Fruit fly (Drosophila melanogaster) whole organism, embryonic: ENCODE results near the gene CG13131.
A peak's percentile ranks its signal among the peaks of the same experiment; 100 is the strongest.

Source experiments
- Adf1 ChIP-seq: fragments of 200-800 bp; sonication (Bioruptor generic); IDR thresholded peaks from 2 replicates; pipeline ENCODE4 v1.3.6; 2022; ENCODE audit warnings: missing biosample characterization, missing genetic modification characterization
- Asciz ChIP-seq: fragments of 200-800 bp; sonication (Bioruptor generic); optimal IDR thresholded peaks from 2 replicates; lab custom pipeline; 2017; ENCODE audit warnings: missing biosample characterization, mild to moderate bottlenecking, missing genetic modification characterization, missing genetic modification reagents
- B-H1 ChIP-seq: fragments of 200-800 bp; sonication (Bioruptor generic); IDR thresholded peaks from 3 replicates; pipeline ENCODE4 v1.3.6; 2022; ENCODE audit warnings: missing biosample characterization, missing genetic modification characterization
- Bgb ChIP-seq: fragments of 200-800 bp; sonication (Bioruptor generic); IDR thresholded peaks from 2 replicates; pipeline ENCODE4 v1.3.6; 2022; ENCODE audit warnings: missing biosample characterization, missing genetic modification characterization; ENCODE audit not compliant: partially characterized antibody
- CG10959 ChIP-seq: fragments of 200-800 bp; sonication (Bioruptor generic); IDR thresholded peaks from 2 replicates; pipeline ENCODE4 v1.3.6; 2022; ENCODE audit warnings: missing biosample characterization, missing genetic modification characterization
- CG12155 ChIP-seq: fragments of 200-800 bp; sonication (Bioruptor generic); optimal IDR thresholded peaks from 3 replicates; lab custom pipeline; 2016; ENCODE audit warnings: missing biosample characterization, missing genetic modification characterization
- CG12391 ChIP-seq: fragments of 200-800 bp; sonication (Bioruptor generic); optimal IDR thresholded peaks from 3 replicates; lab custom pipeline; 2018; ENCODE audit warnings: missing biosample characterization, mild to moderate bottlenecking, missing genetic modification characterization, moderate library complexity
- CG14860 ChIP-seq: fragments of 200-800 bp; sonication (Bioruptor generic); IDR thresholded peaks from 3 replicates; pipeline ENCODE4 v1.3.6; 2022; ENCODE audit warnings: missing biosample characterization, missing genetic modification characterization; ENCODE audit not compliant: partially characterized antibody
- CG14965 ChIP-seq: fragments of 200-800 bp; sonication (Bioruptor generic); optimal IDR thresholded peaks from 2 replicates; lab custom pipeline; 2016; ENCODE audit warnings: missing biosample characterization, missing genetic modification characterization, borderline replicate concordance
- CG15696 ChIP-seq: fragments of 200-800 bp; sonication (Bioruptor generic); optimal IDR thresholded peaks from 2 replicates; lab custom pipeline; 2019; ENCODE audit warnings: missing biosample characterization, mild to moderate bottlenecking, missing genetic modification characterization, moderate library complexity
- CG17328 ChIP-seq: fragments of 200-800 bp; sonication (Bioruptor generic); IDR thresholded peaks from 2 replicates; pipeline ENCODE4 v1.3.6; 2022; ENCODE audit warnings: missing biosample characterization, missing genetic modification characterization
- CG18262 ChIP-seq: fragments of 200-800 bp; optimal IDR thresholded peaks from 3 replicates; lab custom pipeline; 2019; ENCODE audit warnings: missing biosample characterization, mild to moderate bottlenecking, missing genetic modification characterization, moderate library complexity
- CG1832 ChIP-seq: fragments of 200-800 bp; sonication (Bioruptor generic); optimal IDR thresholded peaks from 2 replicates; lab custom pipeline; 2017; ENCODE audit warnings: missing biosample characterization, mild to moderate bottlenecking, missing genetic modification characterization, inconsistent platforms
- CG32532 ChIP-seq: fragments of 200-800 bp; sonication (Bioruptor generic); IDR thresholded peaks from 2 replicates; pipeline ENCODE4 v1.3.6; 2022; ENCODE audit warnings: missing biosample characterization, missing genetic modification characterization
- CG3407 ChIP-seq: fragments of 200-800 bp; sonication (Bioruptor generic); optimal IDR thresholded peaks from 2 replicates; lab custom pipeline; 2018; ENCODE audit warnings: missing biosample characterization, mild to moderate bottlenecking, missing genetic modification characterization
- CG4328 ChIP-seq: fragments of 200-800 bp; sonication (Bioruptor generic); optimal IDR thresholded peaks from 3 replicates; lab custom pipeline; 2017; ENCODE audit warnings: missing biosample characterization, missing genetic modification reagents, missing genetic modification characterization
- CG5953 ChIP-seq: fragments of 200-800 bp; sonication (Bioruptor generic); IDR thresholded peaks from 2 replicates; pipeline ENCODE4 v1.3.6; 2022; ENCODE audit warnings: missing biosample characterization, missing genetic modification characterization
- CG6272 ChIP-seq: fragments of 200-800 bp; sonication (Bioruptor generic); IDR thresholded peaks from 2 replicates; pipeline ENCODE4 v1.3.6; 2022; ENCODE audit warnings: missing biosample characterization, missing genetic modification characterization
- CG6791 ChIP-seq: fragments of 200-800 bp; sonication (Bioruptor generic); IDR thresholded peaks from 3 replicates; pipeline ENCODE4 v1.3.6; 2022; ENCODE audit warnings: missing biosample characterization, missing genetic modification characterization; ENCODE audit not compliant: partially characterized antibody
- CG8359 ChIP-seq: fragments of 200-800 bp; sonication (Bioruptor generic); optimal IDR thresholded peaks from 2 replicates; lab custom pipeline; 2017; ENCODE audit warnings: missing biosample characterization, mild to moderate bottlenecking, missing genetic modification characterization, borderline replicate concordance
- CG9876 ChIP-seq: fragments of 200-800 bp; sonication (Bioruptor generic); optimal IDR thresholded peaks from 2 replicates; lab custom pipeline; 2016; ENCODE audit warnings: missing biosample characterization, missing genetic modification characterization
- Fer3 ChIP-seq: fragments of 200-800 bp; sonication (Bioruptor generic); optimal IDR thresholded peaks from 2 replicates; lab custom pipeline; 2018; ENCODE audit warnings: missing biosample characterization, mild to moderate bottlenecking, missing genetic modification characterization, moderate library complexity
- Gug ChIP-seq: fragments of 200-800 bp; sonication (Bioruptor generic); IDR thresholded peaks from 4 replicates; pipeline ENCODE4 v1.3.6; 2022; ENCODE audit warnings: missing biosample characterization, missing genetic modification characterization
- HLH3B ChIP-seq: fragments of 200-800 bp; sonication (Bioruptor generic); IDR thresholded peaks from 2 replicates; pipeline ENCODE4 v1.3.6; 2022; ENCODE audit warnings: missing biosample characterization, missing genetic modification characterization
- Hmx ChIP-seq: fragments of 200-800 bp; sonication (Bioruptor generic); optimal IDR thresholded peaks from 2 replicates; lab custom pipeline; 2016; ENCODE audit warnings: missing biosample characterization, missing genetic modification characterization
- Jarid2 ChIP-seq: fragments of 200-800 bp; sonication (Bioruptor generic); optimal IDR thresholded peaks from 3 replicates; lab custom pipeline; 2017; ENCODE audit warnings: mild to moderate bottlenecking, missing biosample characterization, missing genetic modification reagents, missing genetic modification characterization
- Lpt ChIP-seq: fragments of >200 bp; optimal IDR thresholded peaks from 2 replicates; lab custom pipeline; 2018; ENCODE audit warnings: missing biosample characterization, missing genetic modification characterization
- Max ChIP-seq: fragments of 200-800 bp; sonication (Bioruptor generic); optimal IDR thresholded peaks from 2 replicates; lab custom pipeline; 2016; ENCODE audit warnings: missing biosample characterization, mild to moderate bottlenecking, missing genetic modification characterization
- Myb ChIP-seq: fragments of 200-800 bp; sonication (Bioruptor generic); optimal IDR thresholded peaks from 2 replicates; lab custom pipeline; 2016; ENCODE audit warnings: missing biosample characterization, missing genetic modification characterization
- Taf1 ChIP-seq: fragments of 200-800 bp; sonication (Bioruptor generic); IDR thresholded peaks from 2 replicates; pipeline ENCODE4 v1.3.6; 2022; ENCODE audit warnings: missing biosample characterization, missing genetic modification characterization
- Usf ChIP-seq: fragments of 200-800 bp; sonication (Bioruptor generic); optimal IDR thresholded peaks from 2 replicates; lab custom pipeline; 2017; ENCODE audit warnings: missing genotype, missing biosample characterization, missing genetic modification characterization
- ac ChIP-seq: fragments of 200-800 bp; sonication (Bioruptor generic); optimal IDR thresholded peaks from 3 replicates; lab custom pipeline; 2017; ENCODE audit warnings: missing biosample characterization, mild to moderate bottlenecking, missing genetic modification characterization
- ara ChIP-seq: fragments of 200-800 bp; sonication (Bioruptor generic); IDR thresholded peaks from 2 replicates; pipeline ENCODE4 v1.3.6; 2022; ENCODE audit warnings: missing biosample characterization, missing genetic modification characterization
- chif ChIP-seq, 2 experiments: fragments of 200-800 bp; sonication (Bioruptor generic); optimal IDR thresholded peaks; 3 replicates each; lab custom pipeline; 2016; ENCODE audit warnings: missing biosample characterization in 2 of 2, missing genetic modification characterization in 2 of 2
- crol ChIP-seq: fragments of 200-800 bp; sonication (Bioruptor generic); IDR thresholded peaks from 2 replicates; pipeline ENCODE4 v1.3.6; 2022; ENCODE audit warnings: missing biosample characterization, missing genetic modification characterization
- ewg ChIP-seq: fragments of 200-800 bp; sonication (Bioruptor generic); optimal IDR thresholded peaks from 3 replicates; lab custom pipeline; 2017; ENCODE audit warnings: mild to moderate bottlenecking, missing biosample characterization, missing genetic modification reagents, missing genetic modification characterization
- ftz-f1 ChIP-seq: fragments of 200-800 bp; sonication (Bioruptor generic); optimal IDR thresholded peaks from 2 replicates; lab custom pipeline; 2016; ENCODE audit warnings: missing biosample characterization, missing genetic modification characterization
- gsb-n ChIP-seq: fragments of 200-800 bp; sonication (Bioruptor generic); optimal IDR thresholded peaks from 3 replicates; lab custom pipeline; 2018; ENCODE audit warnings: missing biosample characterization, mild to moderate bottlenecking, missing genetic modification characterization
- h ChIP-seq: fragments of >200 bp; optimal IDR thresholded peaks from 2 replicates; lab custom pipeline; 2017
- maf-S ChIP-seq: fragments of 200-800 bp; sonication (Bioruptor generic); optimal IDR thresholded peaks from 2 replicates; lab custom pipeline; 2016; ENCODE audit warnings: missing biosample characterization, missing genetic modification characterization
- mirr ChIP-seq: fragments of 200-800 bp; sonication (Bioruptor generic); optimal IDR thresholded peaks from 3 replicates; lab custom pipeline; 2018; ENCODE audit warnings: missing biosample characterization, mild to moderate bottlenecking, missing genetic modification characterization
- nom ChIP-seq: fragments of 200-800 bp; sonication (Bioruptor generic); optimal IDR thresholded peaks from 2 replicates; lab custom pipeline; 2017; ENCODE audit warnings: missing biosample characterization, missing genetic modification characterization, mild to moderate bottlenecking, moderate library complexity, missing genetic modification reagents
- prd ChIP-seq, 3 experiments: fragments of >200 bp in 2 of 3; fragments of 200-800 bp in 1 of 3; sonication (Bioruptor generic) in 1 of 3; optimal IDR thresholded peaks in 2 of 3; IDR thresholded peaks in 1 of 3; 2 replicates in 2 of 3; 3 replicates in 1 of 3; pipeline versions ENCODE4 v1.3.6 to Lab custom; 2017 to 2022; ENCODE audit warnings: missing biosample characterization in 1 of 3, missing genetic modification characterization in 1 of 3
- repo ChIP-seq: fragments of 200-800 bp; sonication (Bioruptor generic); optimal IDR thresholded peaks from 2 replicates; lab custom pipeline; 2016; ENCODE audit warnings: missing biosample characterization, missing genetic modification characterization
- sens ChIP-seq: fragments of 200-800 bp; sonication (Bioruptor generic); peaks from one replicate; lab custom pipeline; 2016; ENCODE audit warnings: missing biosample characterization, missing genetic modification characterization
- sens-2 ChIP-seq: fragments of 200-800 bp; sonication (Bioruptor generic); IDR thresholded peaks from 2 replicates; pipeline ENCODE4 v1.3.6; 2022; ENCODE audit warnings: missing biosample characterization, missing genetic modification characterization
- sug ChIP-seq: fragments of 200-800 bp; optimal IDR thresholded peaks from 2 replicates; lab custom pipeline; 2019; ENCODE audit warnings: missing biosample characterization, mild to moderate bottlenecking, missing genetic modification characterization, moderate library complexity
- unpg ChIP-seq: fragments of 200-800 bp; sonication (Bioruptor generic); optimal IDR thresholded peaks from 3 replicates; lab custom pipeline; 2018; ENCODE audit warnings: missing biosample characterization, mild to moderate bottlenecking, missing genetic modification characterization, moderate library complexity
- zen ChIP-seq: fragments of 200-800 bp; sonication (Bioruptor generic); optimal IDR thresholded peaks from 3 replicates; lab custom pipeline; 2018; ENCODE audit warnings: missing biosample characterization, mild to moderate bottlenecking, missing genetic modification characterization, moderate library complexity
- zfh1 ChIP-seq: fragments of 200-800 bp; sonication (Bioruptor generic); IDR thresholded peaks from 3 replicates; pipeline ENCODE4 v1.3.6; 2022; ENCODE audit warnings: missing biosample characterization, missing genetic modification characterization

Gene CG13131

dm6 chr2L:9989846-9990506 is 27.3 kb downstream of the CG13131 start (continued):
- TF ChIP-seq zfh1 (GFP tag; lab: Robert Waterston, UW) (peak; percentile 65; the same call in 2 of the 3 replicates), maf-S (no peak), ewg (GFP tag; lab: Kevin White, UChicago) (peak; percentile 0), ara (GFP tag; lab: Robert Waterston, UW) (peak; percentile 55; the same call in 1 of the 2 replicates), sens (GFP tag; lab: Kevin White, UChicago) (peak; percentile 82), CG15696 (tag; lab: Kevin White, UChicago) (peak; percentile 74), Hmx (GFP tag; lab: Kevin White, UChicago) (no peak), zen (tag; lab: Kevin White, UChicago) (peak; percentile 35), Lpt (no peak), HLH3B (no peak), prd (optimal IDR thresholded peaks at IDR 0.05; lab: Kevin White, UChicago) (no peak), prd (GFP tag; IDR thresholded peaks at IDR 0.05; lab: Robert Waterston, UW) (peak; percentile 61; the same call in 1 of the 3 replicates), gsb-n (tag; lab: Kevin White, UChicago) (peak; percentile 45), CG8359 (no peak), CG6791 (0 out of 3 replicates have a peak, but pooled peaks have one; percentile 12), B-H1 (GFP tag; lab: Robert Waterston, UW) (no peak), repo (GFP tag; lab: Kevin White, UChicago) (no peak), CG6272 (GFP tag; lab: Robert Waterston, UW) (no peak), Max (GFP tag; lab: Kevin White, UChicago) (no peak), Taf1 (GFP tag; lab: Robert Waterston, UW) (no peak), mirr (GFP tag; lab: Kevin White, UChicago) (no peak), ac (peak; percentile 95), Usf (GFP tag; lab: Kevin White, UChicago) (no peak), chif (GFP tag; optimal IDR thresholded peaks at IDR 0.05; lab: Kevin White, UChicago) (peak in 1 of 2 experiments; percentile 15), CG12391 (peak; percentile 44), CG12155 (no peak), ftz-f1 (no peak), Fer3 (tag; lab: Kevin White, UChicago) (no peak), CG5953 (GFP tag; lab: Robert Waterston, UW) (no peak), sug (no peak), Asciz (GFP tag; lab: Kevin White, UChicago) (no peak), CG4328 (GFP tag; lab: Kevin White, UChicago) (no peak), crol (GFP tag; lab: Robert Waterston, UW) (no peak), CG9876 (GFP tag; lab: Kevin White, UChicago) (no peak), Jarid2 (GFP tag; lab: Kevin White, UChicago) (no peak), h (lab: Kevin White, UChicago) (no peak), Bgb (GFP tag; lab: Robert Waterston, UW) (no peak), CG32532 (no peak), sens-2 (GFP tag; lab: Robert Waterston, UW) (peak; percentile 16; the same call in 1 of the 2 replicates), nom (GFP tag; lab: Kevin White, UChicago) (no peak), CG3407 (no peak), CG14860 (GFP tag; lab: Robert Waterston, UW) (no peak), CG14965 (GFP tag; lab: Kevin White, UChicago) (no peak), unpg (GFP tag; lab: Kevin White, UChicago) (peak; percentile 21), Adf1 (no peak), CG1832 (GFP tag; lab: Kevin White, UChicago) (no peak), CG18262 (peak; percentile 52), CG17328 (GFP tag; lab: Robert Waterston, UW) (peak; percentile 49), Gug (GFP tag; lab: Robert Waterston, UW) (no peak), Myb (GFP tag; lab: Kevin White, UChicago) (no peak), CG10959 (peak; percentile 77)
